Worm (Caenorhabditis elegans) whole organism, young adult: ENCODE measurements around the gene ric-8.

Source experiments
- F49E8.2 ChIP-seq: sonication (generic microtip); optimal IDR thresholded peaks from 3 replicates; lab custom pipeline; 2017; ENCODE audit warnings: missing genetic modification characterization, mild to moderate bottlenecking, missing compliant biosample characterization, antibody characterized with exemption, moderate library complexity; ENCODE audit not compliant: insufficient read depth
- bed-1 ChIP-seq: fragments of 200-800 bp; sonication (Bioruptor generic); IDR thresholded peaks from 2 replicates; pipeline ENCODE4 v1.3.6; 2022; ENCODE audit warnings: missing genetic modification reagents, missing genetic modification characterization, missing compliant biosample characterization

- TF ChIP-seq bed-1 (GFP tag; lab: Robert Waterston, UW) (no peak), F49E8.2 (tag; lab: Kevin White, UChicago) (no peak)
Observed at ce11 chrIV:2616853-2617252, 25.9 kb upstream of the ric-8 start.
